Fruit fly (Drosophila melanogaster): ENCODE results near the gene Fpgs2.

dm6 chr2L:3883939-3884338, 30.1 kb downstream of the Fpgs2 start:
- TF ChIP-seq EcR (GFP tag; optimal IDR thresholded peaks at IDR 0.05) (no peak), CG8478 (optimal IDR thresholded peaks at IDR 0.05) (no peak), usp (GFP tag; optimal IDR thresholded peaks at IDR 0.05) (no peak), pan (optimal IDR thresholded peaks at IDR 0.05) (no peak), psq (optimal IDR thresholded peaks at IDR 0.05) (no peak), Dll (optimal IDR thresholded peaks at IDR 0.05) (no peak)
